Worm (Caenorhabditis elegans): ENCODE data around the gene nhr-140.

Gene nhr-140

DNA sequence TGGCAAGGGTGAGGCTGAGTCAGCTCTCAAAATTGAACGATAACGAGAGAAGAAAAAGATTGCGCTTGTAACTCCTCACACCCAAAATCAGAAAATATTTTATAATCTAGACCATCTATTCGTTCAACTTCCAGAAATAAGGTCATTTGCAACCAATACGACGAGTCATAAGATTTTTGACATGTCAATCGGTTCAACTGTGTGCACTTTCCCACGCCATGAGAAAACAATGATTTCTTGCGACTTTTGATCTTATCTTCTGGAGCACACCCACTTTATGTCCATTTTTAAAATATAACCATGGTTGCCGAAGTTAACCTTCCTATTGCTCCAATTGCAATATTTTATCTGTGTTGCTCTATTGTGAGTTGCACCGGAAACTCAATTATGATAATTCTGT, 27.6 kb upstream of the nhr-140 start, which contains the start of gene srsx-32:
Gene srsx-32 (plus strand): TSS at position 301 of the 400 bp plus-strand sequence.
- TF ChIP-seq ceh-34 (tag; optimal IDR thresholded peaks at IDR 0.05), result no peak
- no peak for TF ChIP-seq ceh-24 (tag; optimal IDR thresholded peaks at IDR 0.05)
- no peak for TF ChIP-seq hlh-30 (tag; optimal IDR thresholded peaks at IDR 0.05; ENCODE audit: insufficient read depth)
- TF ChIP-seq ztf-16 (tag; optimal IDR thresholded peaks at IDR 0.05), result no peak
- no peak for TF ChIP-seq sox-4 (tag; optimal IDR thresholded peaks at IDR 0.05)
- TF ChIP-seq nhr-232 (tag; optimal IDR thresholded peaks at IDR 0.05), result no peak
- TF ChIP-seq hlh-15 (tag; optimal IDR thresholded peaks at IDR 0.05), result no peak
- no peak for TF ChIP-seq che-1 (tag; optimal IDR thresholded peaks at IDR 0.05)
- TF ChIP-seq unc-55 (GFP tag; optimal IDR thresholded peaks at IDR 0.05), result no peak
- no peak for TF ChIP-seq dve-1 (tag; optimal IDR thresholded peaks at IDR 0.05)
- no peak for TF ChIP-seq ttx-3 (tag; optimal IDR thresholded peaks at IDR 0.05)
- no peak for TF ChIP-seq zip-5 (tag; optimal IDR thresholded peaks at IDR 0.05)
- TF ChIP-seq tbx-2 (tag; optimal IDR thresholded peaks at IDR 0.05), result no peak

DNA sequence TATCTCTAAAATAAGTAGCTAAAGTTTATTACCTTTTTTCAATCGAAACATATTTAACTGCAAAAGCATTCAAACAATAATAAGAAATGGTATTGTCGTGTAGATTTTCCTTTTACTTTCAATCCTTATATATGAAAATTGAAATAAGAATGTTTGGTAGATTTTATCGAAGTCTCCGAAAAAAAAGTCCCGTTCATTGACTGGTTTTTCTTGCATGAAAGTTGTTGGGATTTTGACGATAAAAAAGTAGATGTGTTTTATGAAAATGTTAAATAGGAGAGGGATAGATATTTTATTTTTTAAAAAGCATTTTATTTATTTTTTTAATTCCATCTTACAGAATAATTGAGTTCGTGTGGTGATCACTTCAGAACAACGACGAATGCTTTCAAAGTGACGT, 26.4 kb upstream of the nhr-140 start, which contains the start of gene C33G8.13:
Gene C33G8.13 (minus strand): TSS at position 101 of the 400 bp plus-strand sequence.
- TF ChIP-seq elt-4 (tag; optimal IDR thresholded peaks at IDR 0.05) (no peak), C08G9.2 (tag; optimal IDR thresholded peaks at IDR 0.05) (no peak), hlh-15 (tag; optimal IDR thresholded peaks at IDR 0.05) (no peak), syd-9 (tag; optimal IDR thresholded peaks at IDR 0.05) (no peak), npax-4 (tag; optimal IDR thresholded peaks at IDR 0.05) (no peak), ceh-22 (tag; optimal IDR thresholded peaks at IDR 0.05) (no peak), tbx-2 (tag; optimal IDR thresholded peaks at IDR 0.05) (no peak), ceh-34 (tag; optimal IDR thresholded peaks at IDR 0.05) (no peak), ttx-3 (tag; optimal IDR thresholded peaks at IDR 0.05) (no peak), sox-4 (tag; optimal IDR thresholded peaks at IDR 0.05) (no peak), hlh-8 (tag; optimal IDR thresholded peaks at IDR 0.05) (no peak), ceh-9 (tag; optimal IDR thresholded peaks at IDR 0.05) (no peak), tbx-7 (tag; optimal IDR thresholded peaks at IDR 0.05) (no peak), ceh-2 (tag; optimal IDR thresholded peaks at IDR 0.05) (no peak), ceh-45 (GFP tag; IDR thresholded peaks at IDR 0.05) (no peak), lin-11 (tag; optimal IDR thresholded peaks at IDR 0.05) (no peak), elt-2 (tag; optimal IDR thresholded peaks at IDR 0.05) (no peak)

DNA sequence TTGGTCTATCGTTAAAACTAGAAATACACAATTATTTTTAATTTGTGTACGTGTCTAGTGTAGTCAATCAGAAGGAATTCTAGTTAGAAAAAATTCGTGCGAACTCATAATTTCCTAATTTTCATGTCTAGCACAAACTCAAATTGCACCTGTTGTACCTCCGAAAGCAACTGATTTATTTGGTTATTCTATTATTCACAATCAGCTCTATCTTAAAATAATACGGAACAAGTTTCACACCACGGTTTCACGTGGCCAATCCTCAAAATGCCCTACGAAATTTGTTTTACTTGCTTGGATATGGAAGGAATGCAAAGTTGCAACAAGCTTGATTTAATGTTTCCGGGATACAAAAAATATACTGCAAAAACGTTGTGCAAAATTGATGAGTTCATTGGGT, 23.1 kb upstream of the nhr-140 start, which contains the start of gene srw-127:
Gene srw-127 (plus strand): TSS at position 301 of the 400 bp plus-strand sequence.
- TF ChIP-seq ceh-6 (GFP tag; optimal IDR thresholded peaks at IDR 0.05) (no peak), ceh-2 (tag; optimal IDR thresholded peaks at IDR 0.05) (no peak), ceh-18 (tag; optimal IDR thresholded peaks at IDR 0.05) (no peak), ahr-1 (tag; optimal IDR thresholded peaks at IDR 0.05) (no peak), ceh-48 (tag; optimal IDR thresholded peaks at IDR 0.05) (no peak), eyg-1 (tag; optimal IDR thresholded peaks at IDR 0.05) (no peak), lin-11 (tag; optimal IDR thresholded peaks at IDR 0.05) (no peak), pax-1 (tag; optimal IDR thresholded peaks at IDR 0.05) (no peak), hlh-6 (tag; optimal IDR thresholded peaks at IDR 0.05) (no peak), ceh-14 (tag; optimal IDR thresholded peaks at IDR 0.05) (no peak), pag-3 (tag; optimal IDR thresholded peaks at IDR 0.05; ENCODE audit: borderline replicate concordance) (no peak)

DNA sequence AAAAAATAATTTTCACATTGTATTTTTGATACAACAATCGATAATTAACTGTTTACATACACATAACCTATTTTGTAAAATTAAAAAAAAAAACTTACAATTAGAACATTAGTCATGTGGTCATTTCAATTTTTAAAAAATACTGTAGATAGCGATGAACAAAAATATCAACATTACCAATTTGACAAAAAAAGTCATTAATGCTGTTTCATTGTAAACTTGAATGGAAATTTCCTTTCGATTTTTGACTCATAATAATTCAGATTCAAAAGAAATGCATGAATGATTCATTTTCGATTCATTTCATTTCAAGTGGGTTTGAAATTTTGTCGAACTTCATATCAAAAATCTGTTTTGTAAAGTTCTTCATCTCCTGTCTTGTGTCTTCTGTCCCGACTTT, 20.0 kb upstream of the nhr-140 start, which contains the start of gene C33G8.2:
Gene C33G8.2 (plus strand): TSS at position 301 of the 400 bp plus-strand sequence.
- TF ChIP-seq hlh-6 (tag; optimal IDR thresholded peaks at IDR 0.05) (no peak), fax-1 (tag; optimal IDR thresholded peaks at IDR 0.05) (no peak), ceh-34 (tag; optimal IDR thresholded peaks at IDR 0.05) (no peak), sdc-2 (tag; optimal IDR thresholded peaks at IDR 0.05) (no peak), unc-3 (GFP tag; conservative IDR thresholded peaks at IDR 0.05) (no peak), unc-3 (tag; optimal IDR thresholded peaks at IDR 0.05) (no peak), T23F11.4 (GFP tag; optimal IDR thresholded peaks at IDR 0.05) (no peak), unc-86 (tag; optimal IDR thresholded peaks at IDR 0.05) (no peak), ztf-16 (tag; optimal IDR thresholded peaks at IDR 0.05) (no peak), sox-2 (GFP tag; IDR thresholded peaks at IDR 0.05) (no peak), hlh-8 (tag; optimal IDR thresholded peaks at IDR 0.05) (no peak), C38D4.7 (GFP tag; optimal IDR thresholded peaks at IDR 0.05) (no peak), ttx-3 (tag; optimal IDR thresholded peaks at IDR 0.05) (no peak), pros-1 (tag; optimal IDR thresholded peaks at IDR 0.05) (no peak), gmeb-2 (tag; optimal IDR thresholded peaks at IDR 0.05) (no peak), ceh-30 (tag; optimal IDR thresholded peaks at IDR 0.05) (no peak), fkh-6 (tag; optimal IDR thresholded peaks at IDR 0.05) (no peak), ceh-48 (tag; optimal IDR thresholded peaks at IDR 0.05) (no peak), ceh-2 (tag; optimal IDR thresholded peaks at IDR 0.05) (no peak)
